Worm (Caenorhabditis elegans) whole organism, mixed stage, embryonic: Measurements from ENCODE around the gene C16C8.11.

Source experiments
- lsy-2 ChIP-seq: fragments of 150-350 bp; optimal IDR thresholded peaks from 2 replicates; lab custom pipeline; 2014; ENCODE audit warnings: missing biosample characterization, missing genetic modification characterization
- nhr-76 ChIP-seq: sonication (generic microtip); optimal IDR thresholded peaks from 2 replicates; lab custom pipeline; 2017; ENCODE audit warnings: missing biosample characterization, missing genetic modification characterization

DNA sequence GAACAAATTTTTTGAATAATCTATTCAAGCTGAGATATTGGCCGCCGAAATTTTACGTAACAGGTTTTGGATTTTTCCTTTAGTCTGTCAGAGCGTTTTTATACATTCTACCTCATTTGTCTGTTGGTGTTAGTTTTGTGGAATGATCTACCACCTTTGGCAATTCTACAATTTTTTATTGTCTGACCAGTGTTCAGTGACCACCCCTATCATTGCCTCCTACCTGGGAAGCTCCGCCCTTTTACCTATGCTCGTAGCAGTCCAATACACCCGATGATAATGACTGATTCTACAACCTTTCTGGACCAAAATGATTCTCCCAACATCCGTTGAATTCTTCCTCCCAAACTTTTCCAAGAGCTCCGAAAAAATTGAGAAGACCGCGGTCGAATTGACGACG lies 20.2 kb downstream of the C16C8.11 start, which contains the start of gene sdz-32:
- TF ChIP-seq nhr-76 (tag; lab: Kevin White, UChicago): no peak
- TF ChIP-seq lsy-2 (tag; lab: Kevin White, UChicago): no peak
